Fruit fly (Drosophila melanogaster) whole organism, embryonic: ENCODE data around the gene Ilp7.
A peak's percentile ranks its signal among the peaks of the same experiment; 100 is the strongest.

Experiments used
- CG10321 ChIP-seq: fragments of 200-800 bp; sonication (Bioruptor generic); IDR thresholded peaks from 2 replicates; pipeline ENCODE4 v1.3.6; 2022; ENCODE audit warnings: missing biosample characterization, missing genetic modification characterization
- CG12104 ChIP-seq: fragments of 200-800 bp; sonication (Bioruptor generic); optimal IDR thresholded peaks from 3 replicates; lab custom pipeline; 2016; ENCODE audit warnings: missing biosample characterization, missing genetic modification characterization
- CG14860 ChIP-seq: fragments of 200-800 bp; sonication (Bioruptor generic); IDR thresholded peaks from 3 replicates; pipeline ENCODE4 v1.3.6; 2022; ENCODE audit warnings: missing biosample characterization, missing genetic modification characterization; ENCODE audit not compliant: partially characterized antibody
- CG1529 ChIP-seq: fragments of 200-800 bp; sonication (Bioruptor generic); optimal IDR thresholded peaks from 3 replicates; lab custom pipeline; 2018; ENCODE audit warnings: missing biosample characterization, missing genetic modification characterization
- CG17568 ChIP-seq: fragments of 200-800 bp; sonication (Bioruptor generic); optimal IDR thresholded peaks from 2 replicates; lab custom pipeline; 2018; ENCODE audit warnings: missing biosample characterization, mild to moderate bottlenecking, missing genetic modification characterization, moderate library complexity
- CG2129 ChIP-seq: fragments of 200-800 bp; sonication (Bioruptor generic); IDR thresholded peaks from 2 replicates; pipeline ENCODE4 v1.3.6; 2022; ENCODE audit warnings: missing biosample characterization, missing genetic modification characterization; ENCODE audit not compliant: partially characterized antibody
- CG2889 ChIP-seq: fragments of 200-800 bp; sonication (Bioruptor generic); IDR thresholded peaks from 3 replicates; pipeline ENCODE4 v1.3.6; 2022; ENCODE audit warnings: missing biosample characterization, missing genetic modification characterization
- CG30020 ChIP-seq: fragments of 200-800 bp; optimal IDR thresholded peaks from 2 replicates; lab custom pipeline; 2019; ENCODE audit warnings: missing biosample characterization, mild to moderate bottlenecking, missing genetic modification characterization, moderate library complexity
- CG3163 ChIP-seq: fragments of 200-800 bp; sonication (Bioruptor generic); optimal IDR thresholded peaks from 3 replicates; lab custom pipeline; 2016; ENCODE audit warnings: missing biosample characterization, missing genetic modification characterization
- CG3838 ChIP-seq: fragments of 200-800 bp; sonication (Bioruptor generic); optimal IDR thresholded peaks from 3 replicates; lab custom pipeline; 2016; ENCODE audit warnings: missing biosample characterization, missing genetic modification characterization
- CG4360 ChIP-seq: fragments of 200-800 bp; sonication (Bioruptor generic); IDR thresholded peaks from 2 replicates; pipeline ENCODE4 v1.3.6; 2022; ENCODE audit warnings: missing biosample characterization, missing genetic modification characterization
- CG5953 ChIP-seq: fragments of 200-800 bp; sonication (Bioruptor generic); IDR thresholded peaks from 2 replicates; pipeline ENCODE4 v1.3.6; 2022; ENCODE audit warnings: missing biosample characterization, missing genetic modification characterization
- CG7987 ChIP-seq: fragments of 200-800 bp; sonication (Bioruptor generic); optimal IDR thresholded peaks from 2 replicates; lab custom pipeline; 2018; ENCODE audit warnings: missing biosample characterization, mild to moderate bottlenecking, missing genetic modification characterization, moderate library complexity
- CG8388 ChIP-seq: fragments of 200-800 bp; sonication (Bioruptor generic); optimal IDR thresholded peaks from 2 replicates; lab custom pipeline; 2019; ENCODE audit warnings: missing biosample characterization, mild to moderate bottlenecking, missing genetic modification characterization, moderate library complexity
- CG9609 ChIP-seq: fragments of 200-800 bp; sonication (Bioruptor generic); optimal IDR thresholded peaks from 3 replicates; lab custom pipeline; 2016; ENCODE audit warnings: missing biosample characterization, missing genetic modification characterization
- CG9817 ChIP-seq: fragments of 200-800 bp; sonication (Bioruptor generic); optimal IDR thresholded peaks from 2 replicates; lab custom pipeline; 2018; ENCODE audit warnings: missing biosample characterization, mild to moderate bottlenecking, missing genetic modification characterization, moderate library complexity
- Deaf1 ChIP-seq: fragments of 200-800 bp; optimal IDR thresholded peaks from 3 replicates; lab custom pipeline; 2019; ENCODE audit warnings: missing biosample characterization, mild to moderate bottlenecking, missing genetic modification characterization, moderate library complexity
- E2f2 ChIP-seq: fragments of 200-800 bp; sonication (Bioruptor generic); IDR thresholded peaks from 2 replicates; pipeline ENCODE4 v1.3.6; 2022; ENCODE audit warnings: missing biosample characterization, missing genetic modification characterization
- Fer2 ChIP-seq: fragments of 200-800 bp; sonication (Bioruptor generic); optimal IDR thresholded peaks from 2 replicates; lab custom pipeline; 2018; ENCODE audit warnings: missing biosample characterization, mild to moderate bottlenecking, missing genetic modification characterization, moderate library complexity
- HLHmδ ChIP-seq: fragments of 200-800 bp; sonication (Bioruptor generic); optimal IDR thresholded peaks from 2 replicates; lab custom pipeline; 2018; ENCODE audit warnings: missing biosample characterization, mild to moderate bottlenecking, missing genetic modification characterization, moderate library complexity
- Kr ChIP-seq: fragments of 200-800 bp; sonication (Bioruptor generic); optimal IDR thresholded peaks from 2 replicates; lab custom pipeline; 2017; ENCODE audit warnings: missing biosample characterization, mild to moderate bottlenecking, missing genetic modification characterization
- Lhr ChIP-seq: fragments of 200-800 bp; sonication (Bioruptor generic); optimal IDR thresholded peaks from 3 replicates; lab custom pipeline; 2017; ENCODE audit warnings: mild to moderate bottlenecking, missing biosample characterization, missing genetic modification reagents, missing genetic modification characterization
- MTF-1 ChIP-seq: fragments of 200-800 bp; sonication (Bioruptor generic); optimal IDR thresholded peaks from 2 replicates; lab custom pipeline; 2018; ENCODE audit warnings: missing biosample characterization, mild to moderate bottlenecking, missing genetic modification characterization, borderline replicate concordance
- NK7.1 ChIP-seq: fragments of 200-800 bp; sonication (Bioruptor generic); optimal IDR thresholded peaks from 3 replicates; lab custom pipeline; 2016; ENCODE audit warnings: missing biosample characterization, missing genetic modification characterization
- Oli ChIP-seq: fragments of 200-800 bp; sonication (Bioruptor generic); optimal IDR thresholded peaks from 2 replicates; lab custom pipeline; 2018; ENCODE audit warnings: missing biosample characterization, mild to moderate bottlenecking, missing genetic modification characterization, moderate library complexity
- Pdp1 ChIP-seq, 2 experiments: fragments of 200-800 bp; sonication (Bioruptor generic); optimal IDR thresholded peaks; 3 replicates each; lab custom pipeline; 2016; ENCODE audit warnings: missing biosample characterization in 2 of 2, missing genetic modification characterization in 2 of 2, mild to moderate bottlenecking in 1 of 2, moderate library complexity in 1 of 2
- Trl ChIP-seq, 3 experiments: fragments of >200 bp in 2 of 3; fragments of 200-800 bp in 1 of 3; sonication (Bioruptor generic) in 1 of 3; optimal IDR thresholded peaks; 2 replicates in 1 of 3; 3 replicates in 2 of 3; lab custom pipeline; 2016 to 2017; ENCODE audit warnings: missing biosample characterization in 1 of 3, missing genetic modification characterization in 1 of 3
- abd-A ChIP-seq: fragments of 200-800 bp; sonication (Bioruptor generic); optimal IDR thresholded peaks from 3 replicates; lab custom pipeline; 2019; ENCODE audit warnings: missing biosample characterization, mild to moderate bottlenecking, missing genetic modification characterization, moderate library complexity
- bsh ChIP-seq, 2 experiments: fragments of 200-800 bp; sonication (Bioruptor generic); optimal IDR thresholded peaks; 2 replicates each; lab custom pipeline; 2017 to 2018; ENCODE audit warnings: mild to moderate bottlenecking in 2 of 2, missing biosample characterization in 2 of 2, missing genetic modification characterization in 2 of 2, moderate library complexity in 1 of 2
- caup ChIP-seq: fragments of 200-800 bp; sonication (Bioruptor generic); optimal IDR thresholded peaks from 3 replicates; lab custom pipeline; 2017; ENCODE audit warnings: missing biosample characterization, mild to moderate bottlenecking, missing genetic modification characterization, moderate library complexity; ENCODE audit not compliant: severe bottlenecking
- cg ChIP-seq: fragments of 200-800 bp; sonication (Bioruptor generic); optimal IDR thresholded peaks from 3 replicates; lab custom pipeline; 2019; ENCODE audit warnings: missing biosample characterization, mild to moderate bottlenecking, missing genetic modification characterization, moderate library complexity
- ci ChIP-seq: fragments of 200-800 bp; sonication (Bioruptor generic); IDR thresholded peaks from 3 replicates; pipeline ENCODE4 v1.3.6; 2022; ENCODE audit warnings: missing biosample characterization, missing genetic modification characterization
- crc ChIP-seq: fragments of 200-800 bp; sonication (Bioruptor generic); optimal IDR thresholded peaks from 2 replicates; lab custom pipeline; 2016; ENCODE audit warnings: missing biosample characterization, missing genetic modification characterization
- da ChIP-seq: fragments of 200-800 bp; sonication (Bioruptor generic); optimal IDR thresholded peaks from 2 replicates; lab custom pipeline; 2016; ENCODE audit warnings: missing biosample characterization, missing genetic modification characterization
- exex ChIP-seq: fragments of 200-800 bp; sonication (Bioruptor generic); optimal IDR thresholded peaks from 4 replicates; lab custom pipeline; 2018; ENCODE audit warnings: missing biosample characterization, mild to moderate bottlenecking, missing genetic modification characterization, moderate library complexity
- fd102C ChIP-seq: fragments of 200-800 bp; sonication (Bioruptor generic); optimal IDR thresholded peaks from 2 replicates; lab custom pipeline; 2018; ENCODE audit warnings: missing biosample characterization, mild to moderate bottlenecking, missing genetic modification characterization, moderate library complexity
- fd64A ChIP-seq: fragments of 200-800 bp; sonication (Bioruptor generic); optimal IDR thresholded peaks from 3 replicates; lab custom pipeline; 2018; ENCODE audit warnings: missing biosample characterization, mild to moderate bottlenecking, missing genetic modification characterization
- gcm ChIP-seq: fragments of 200-800 bp; sonication (Bioruptor generic); optimal IDR thresholded peaks from 2 replicates; lab custom pipeline; 2019; ENCODE audit warnings: missing biosample characterization, mild to moderate bottlenecking, missing genetic modification characterization, moderate library complexity
- grau ChIP-seq: fragments of 200-800 bp; optimal IDR thresholded peaks from 3 replicates; lab custom pipeline; 2019; ENCODE audit warnings: missing biosample characterization, mild to moderate bottlenecking, missing genetic modification characterization, moderate library complexity
- ham ChIP-seq: fragments of 200-800 bp; sonication (Bioruptor generic); IDR thresholded peaks from 2 replicates; pipeline ENCODE4 v1.3.6; 2022; ENCODE audit warnings: missing biosample characterization, missing genetic modification characterization
- her ChIP-seq: fragments of 200-800 bp; sonication (Bioruptor generic); optimal IDR thresholded peaks from 2 replicates; lab custom pipeline; 2016; ENCODE audit warnings: missing biosample characterization, missing genetic modification characterization
- hth ChIP-seq: fragments of >200 bp; optimal IDR thresholded peaks from 2 replicates; lab custom pipeline; 2017; ENCODE audit warnings: inconsistent platforms
- jing ChIP-seq: fragments of 200-800 bp; sonication (Bioruptor generic); optimal IDR thresholded peaks from 2 replicates; lab custom pipeline; 2018; ENCODE audit warnings: missing biosample characterization, mild to moderate bottlenecking, missing genetic modification characterization
- lola ChIP-seq, 3 experiments: fragments of >200 bp in 2 of 3; fragments of 200-800 bp in 1 of 3; sonication (Bioruptor generic) in 1 of 3; optimal IDR thresholded peaks; 2 replicates each; lab custom pipeline; 2017 to 2019; ENCODE audit warnings: missing biosample characterization in 3 of 3, missing genetic modification characterization in 3 of 3, mild to moderate bottlenecking in 1 of 3, moderate library complexity in 1 of 3
- odd ChIP-seq: fragments of 200-800 bp; sonication (Bioruptor generic); optimal IDR thresholded peaks from 2 replicates; lab custom pipeline; 2017; ENCODE audit warnings: missing biosample characterization, mild to moderate bottlenecking, missing genetic modification characterization
- run ChIP-seq: fragments of 200-800 bp; sonication (Bioruptor generic); optimal IDR thresholded peaks from 3 replicates; lab custom pipeline; 2018; ENCODE audit warnings: missing biosample characterization, mild to moderate bottlenecking, missing genetic modification characterization
- salm ChIP-seq: fragments of 200-800 bp; sonication (Bioruptor generic); optimal IDR thresholded peaks from 2 replicates; lab custom pipeline; 2018; ENCODE audit warnings: missing biosample characterization, mild to moderate bottlenecking, missing genetic modification characterization
- sens ChIP-seq: fragments of 200-800 bp; sonication (Bioruptor generic); peaks from one replicate; lab custom pipeline; 2016; ENCODE audit warnings: missing biosample characterization, missing genetic modification characterization
- trh ChIP-seq: fragments of 200-800 bp; sonication (Bioruptor generic); optimal IDR thresholded peaks from 2 replicates; lab custom pipeline; 2016; ENCODE audit warnings: missing biosample characterization, missing genetic modification characterization
- z ChIP-seq: fragments of 200-800 bp; sonication (Bioruptor generic); IDR thresholded peaks from 3 replicates; pipeline ENCODE4 v1.3.6; 2022; ENCODE audit warnings: missing biosample characterization, missing genetic modification characterization

Gene Ilp7

dm6 chrX:3677847-3678411 is 10.5 kb downstream of the Ilp7 start (continued):
- peak; percentile 75 for TF ChIP-seq salm (tag; lab: Kevin White, UChicago)
- TF ChIP-seq MTF-1: peak; percentile 23
- peak; percentile 68 for TF ChIP-seq run (tag; lab: Kevin White, UChicago)
- TF ChIP-seq CG17568: no peak
- TF ChIP-seq trh: peak; percentile 3
- peak; percentile 5 for TF ChIP-seq abd-A (tag; lab: Kevin White, UChicago)
- peak; percentile 31 for TF ChIP-seq Fer2
- TF ChIP-seq gcm (GFP tag; lab: Kevin White, UChicago): peak; percentile 81
- TF ChIP-seq CG1529 (GFP tag; lab: Kevin White, UChicago): peak; percentile 73
- TF ChIP-seq CG8388: peak; percentile 86
- no peak for TF ChIP-seq z
- peak; percentile 57 for TF ChIP-seq CG12104
- TF ChIP-seq CG9817: peak; percentile 63
- peak; percentile 83 to 86 for TF ChIP-seq bsh (GFP tag; optimal IDR thresholded peaks at IDR 0.05; lab: Kevin White, UChicago)
- TF ChIP-seq lola (GFP tag; optimal IDR thresholded peaks at IDR 0.05; lab: Kevin White, UChicago): peak in 1 of 3 experiments; percentile 90
- no peak for TF ChIP-seq CG2129
- TF ChIP-seq CG7987 (GFP tag; lab: Kevin White, UChicago): peak; percentile 15
- peak; percentile 65 for TF ChIP-seq Deaf1 (tag; lab: Kevin White, UChicago)
- TF ChIP-seq exex (tag; lab: Kevin White, UChicago): peak; percentile 59
- no peak for TF ChIP-seq fd64A (GFP tag; lab: Kevin White, UChicago)
- TF ChIP-seq CG5953: peak; percentile 21; the same call in 1 of the 2 replicates
- peak; percentile 40 for TF ChIP-seq ci (GFP tag; lab: Robert Waterston, UW)
- no peak for TF ChIP-seq crc (GFP tag; lab: Kevin White, UChicago)
- no peak for TF ChIP-seq her (GFP tag; lab: Kevin White, UChicago)
- no peak for TF ChIP-seq CG9609 (GFP tag; lab: Kevin White, UChicago)
- TF ChIP-seq Oli (tag; lab: Kevin White, UChicago): peak; percentile 92
- no peak for TF ChIP-seq hth (lab: Kevin White, UChicago)
- TF ChIP-seq CG3838 (GFP tag; lab: Kevin White, UChicago): no peak
- TF ChIP-seq Lhr (GFP tag; lab: Kevin White, UChicago): peak; percentile 39
- peak; percentile 51 for TF ChIP-seq E2f2
- TF ChIP-seq CG30020 (tag; lab: Kevin White, UChicago): peak; percentile 67
- TF ChIP-seq ham (GFP tag; lab: Robert Waterston, UW): no peak
- TF ChIP-seq odd (GFP tag; lab: Kevin White, UChicago): peak; percentile 86
- TF ChIP-seq jing (GFP tag; lab: Kevin White, UChicago): peak; percentile 59
- TF ChIP-seq CG14860 (GFP tag; lab: Robert Waterston, UW): no peak
- TF ChIP-seq Trl (optimal IDR thresholded peaks at IDR 0.05; lab: Kevin White, UChicago): peak; percentile 93 to 95
- no peak for TF ChIP-seq Trl (GFP tag; optimal IDR thresholded peaks at IDR 0.05; lab: Kevin White, UChicago)
- no peak for TF ChIP-seq da
- no peak for TF ChIP-seq CG2889 (GFP tag; lab: Robert Waterston, UW)

dm6 chrX:3679921-3680702 is 12.7 kb downstream of the Ilp7 start:
- no peak for TF ChIP-seq NK7.1 (GFP tag; lab: Kevin White, UChicago)
- TF ChIP-seq cg: peak; percentile 4
- no peak for TF ChIP-seq grau
- TF ChIP-seq CG10321: no peak
- TF ChIP-seq sens (GFP tag; lab: Kevin White, UChicago): peak; percentile 58
- peak; percentile 40; the same call in 1 of the 2 replicates for TF ChIP-seq CG4360 (GFP tag; lab: Robert Waterston, UW)
- no peak for TF ChIP-seq Pdp1 (GFP tag; optimal IDR thresholded peaks at IDR 0.05; lab: Kevin White, UChicago)
- no peak for TF ChIP-seq fd102C (GFP tag; lab: Kevin White, UChicago)
- no peak for TF ChIP-seq caup (GFP tag; lab: Kevin White, UChicago)
- no peak for TF ChIP-seq Kr (GFP tag; lab: Kevin White, UChicago)
- TF ChIP-seq HLHmδ (GFP tag; lab: Kevin White, UChicago): no peak
- peak; percentile 26 for TF ChIP-seq CG3163 (GFP tag; lab: Kevin White, UChicago)
